Fruit fly (Drosophila melanogaster): ENCODE results near the gene CG15824.

CG15824 gene

dm6 chr2L:866950-867744 lies 17.8 kb downstream of the CG15824 start (continued):
- TF ChIP-seq Ada2b (GFP tag; IDR thresholded peaks at IDR 0.05) (peak; percentile 93), stc (GFP tag; IDR thresholded peaks at IDR 0.05) (peak; percentile 92), sd (tag; optimal IDR thresholded peaks at IDR 0.05) (peak; percentile 99), Eip74EF (GFP tag; optimal IDR thresholded peaks at IDR 0.05) (peak in 1 of 2 experiments; percentile 87), CG12769 (tag; optimal IDR thresholded peaks at IDR 0.05) (peak; percentile 97), ftz-f1 (GFP tag; optimal IDR thresholded peaks at IDR 0.05) (no peak), CoRest (tag; optimal IDR thresholded peaks at IDR 0.05) (peak; percentile 94), CG33557 (GFP tag; optimal IDR thresholded peaks at IDR 0.05) (peak; percentile 89), gfzf (GFP tag; optimal IDR thresholded peaks at IDR 0.05) (no peak), sim (GFP tag; IDR thresholded peaks at IDR 0.05) (peak; percentile 72; the same call in 1 of the 2 replicates), Max (GFP tag; optimal IDR thresholded peaks at IDR 0.05) (peak; percentile 89), Spps (tag; optimal IDR thresholded peaks at IDR 0.05) (peak; percentile 75), ttk (GFP tag; IDR thresholded peaks at IDR 0.05) (peak; percentile 90), CG3407 (GFP tag; optimal IDR thresholded peaks at IDR 0.05) (peak; percentile 81), run (tag; optimal IDR thresholded peaks at IDR 0.05) (peak; percentile 78), CG11695 (GFP tag; IDR thresholded peaks at IDR 0.05) (peak; percentile 92), CG6689 (GFP tag; IDR thresholded peaks at IDR 0.05) (peak; percentile 93), sna (GFP tag; IDR thresholded peaks at IDR 0.05; ENCODE audit: partially characterized antibody) (no peak), H2.0 (GFP tag; IDR thresholded peaks at IDR 0.05) (peak; percentile 95), gcm2 (GFP tag; optimal IDR thresholded peaks at IDR 0.05) (peak; percentile 79), Nf-YA (GFP tag; IDR thresholded peaks at IDR 0.05) (peak; percentile 88), Deaf1 (tag; optimal IDR thresholded peaks at IDR 0.05) (peak; percentile 57), odd (GFP tag; optimal IDR thresholded peaks at IDR 0.05) (peak; percentile 78), Sin3A (optimal IDR thresholded peaks at IDR 0.05) (no peak), CG12942 (GFP tag; optimal IDR thresholded peaks at IDR 0.05) (peak; percentile 90), Bteb2 (GFP tag; optimal IDR thresholded peaks at IDR 0.05) (peak; percentile 88), Hmr (GFP tag; optimal IDR thresholded peaks at IDR 0.05) (peak; percentile 92), CG32767 (GFP tag; IDR thresholded peaks at IDR 0.05) (peak; percentile 92), Aef1 (GFP tag; IDR thresholded peaks at IDR 0.05) (peak; percentile 94), Sox102F (GFP tag; optimal IDR thresholded peaks at IDR 0.05) (peak; percentile 94), Doc3 (GFP tag; IDR thresholded peaks at IDR 0.05; ENCODE audit: partially characterized antibody) (no peak), CG15479 (GFP tag; optimal IDR thresholded peaks at IDR 0.05) (no peak), Xrp1 (GFP tag; IDR thresholded peaks at IDR 0.05) (peak; percentile 95), CG2875 (GFP tag; optimal IDR thresholded peaks at IDR 0.05) (peak; percentile 77), cwo (GFP tag; optimal IDR thresholded peaks at IDR 0.05) (peak; percentile 85), ham (GFP tag; IDR thresholded peaks at IDR 0.05) (peak; percentile 76; the same call in 1 of the 2 replicates), sens-2 (GFP tag; IDR thresholded peaks at IDR 0.05) (peak; percentile 88), nom (GFP tag; optimal IDR thresholded peaks at IDR 0.05) (peak; percentile 62), B-H2 (GFP tag; optimal IDR thresholded peaks at IDR 0.05) (peak; percentile 88), bsh (GFP tag; optimal IDR thresholded peaks at IDR 0.05) (peak; percentile 71 to 92), CG1024 (GFP tag; IDR thresholded peaks at IDR 0.05) (peak; percentile 91), CG5180 (GFP tag; optimal IDR thresholded peaks at IDR 0.05) (peak; percentile 82), pfk (GFP tag; optimal IDR thresholded peaks at IDR 0.05) (no peak), CG1529 (GFP tag; optimal IDR thresholded peaks at IDR 0.05) (peak; percentile 85), CG10565 (GFP tag; optimal IDR thresholded peaks at IDR 0.05) (peak; percentile 51), scrt (GFP tag; optimal IDR thresholded peaks at IDR 0.05) (peak; percentile 89), D (optimal IDR thresholded peaks at IDR 0.05) (no peak), D (GFP tag; optimal IDR thresholded peaks at IDR 0.05) (peak; percentile 87)
